Fruit fly (Drosophila melanogaster): Measurements from ENCODE around the gene CtIP.

Gene CtIP

DNA sequence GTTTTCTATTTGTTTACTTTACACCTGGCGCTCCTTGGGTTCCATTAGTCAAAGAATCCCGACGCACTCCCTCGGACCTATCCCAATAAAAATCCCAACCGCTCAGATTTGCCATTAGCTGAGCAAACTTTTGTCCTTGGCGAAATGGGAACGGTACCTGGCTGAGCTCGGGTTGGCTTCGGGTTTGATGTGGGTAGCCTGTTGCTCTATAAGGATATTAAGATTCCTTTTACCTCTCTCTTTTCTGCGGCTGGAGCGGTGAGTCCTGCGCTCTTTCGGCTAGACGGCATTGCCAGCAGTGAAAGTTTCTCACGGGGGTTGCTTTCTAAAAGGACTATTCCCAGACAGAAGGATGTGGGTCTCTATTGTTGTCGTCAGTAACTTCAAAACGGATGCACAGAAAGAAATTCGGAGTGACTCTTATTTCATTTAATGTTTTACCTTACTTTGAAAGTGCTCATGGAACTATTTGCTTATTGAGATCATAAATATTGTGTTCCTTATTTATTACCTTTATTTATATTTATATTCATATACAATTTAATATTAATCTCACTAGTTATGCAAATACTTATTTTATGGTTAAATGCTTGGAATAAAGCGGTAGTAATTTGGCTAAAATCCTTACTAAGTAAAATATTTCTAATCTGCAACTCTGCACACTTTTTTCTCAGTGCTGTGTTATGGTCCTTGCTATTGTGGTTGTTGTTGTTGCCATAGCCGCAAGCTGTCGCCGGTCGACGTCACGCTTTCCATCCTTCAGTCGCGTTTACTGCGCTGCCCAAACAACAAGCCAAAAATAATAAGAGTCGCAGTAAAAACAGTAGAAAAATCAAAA lies 5.8 kb downstream of the CtIP start, which contains the start of gene CG5910 (continued):
- peak; percentile 53 for TF ChIP-seq cyc (GFP tag; optimal IDR thresholded peaks at IDR 0.05)
- peak; percentile 82 for TF ChIP-seq dsx (GFP tag; optimal IDR thresholded peaks at IDR 0.05; ENCODE audit: poor library complexity, severe bottlenecking)
- peak; percentile 89 for TF ChIP-seq Ets96B (tag; optimal IDR thresholded peaks at IDR 0.05)
- peak; percentile 76 for TF ChIP-seq acj6 (GFP tag; optimal IDR thresholded peaks at IDR 0.05)
- TF ChIP-seq Sox15 (GFP tag; optimal IDR thresholded peaks at IDR 0.05) = peak; percentile 40
- TF ChIP-seq CG34406 (GFP tag; optimal IDR thresholded peaks at IDR 0.05) = peak; percentile 75
- TF ChIP-seq CG31627 (GFP tag; optimal IDR thresholded peaks at IDR 0.05) = peak; percentile 27
- no peak for TF ChIP-seq Blimp-1 (GFP tag; optimal IDR thresholded peaks at IDR 0.05)
- TF ChIP-seq esn (GFP tag; optimal IDR thresholded peaks at IDR 0.05) = peak; percentile 63
- TF ChIP-seq Sox14 (GFP tag; optimal IDR thresholded peaks at IDR 0.05) = no peak
- TF ChIP-seq CG15336 (GFP tag; IDR thresholded peaks at IDR 0.05) = peak; percentile 61
- peak; percentile 64 for TF ChIP-seq fd59A (GFP tag; optimal IDR thresholded peaks at IDR 0.05)
- TF ChIP-seq fd85E (GFP tag; optimal IDR thresholded peaks at IDR 0.05) = no peak
- TF ChIP-seq CG6854 (GFP tag; optimal IDR thresholded peaks at IDR 0.05) = peak; percentile 57
- no peak for TF ChIP-seq achi (GFP tag; optimal IDR thresholded peaks at IDR 0.05)
- peak; percentile 37 for TF ChIP-seq lz (GFP tag; optimal IDR thresholded peaks at IDR 0.05)

DNA sequence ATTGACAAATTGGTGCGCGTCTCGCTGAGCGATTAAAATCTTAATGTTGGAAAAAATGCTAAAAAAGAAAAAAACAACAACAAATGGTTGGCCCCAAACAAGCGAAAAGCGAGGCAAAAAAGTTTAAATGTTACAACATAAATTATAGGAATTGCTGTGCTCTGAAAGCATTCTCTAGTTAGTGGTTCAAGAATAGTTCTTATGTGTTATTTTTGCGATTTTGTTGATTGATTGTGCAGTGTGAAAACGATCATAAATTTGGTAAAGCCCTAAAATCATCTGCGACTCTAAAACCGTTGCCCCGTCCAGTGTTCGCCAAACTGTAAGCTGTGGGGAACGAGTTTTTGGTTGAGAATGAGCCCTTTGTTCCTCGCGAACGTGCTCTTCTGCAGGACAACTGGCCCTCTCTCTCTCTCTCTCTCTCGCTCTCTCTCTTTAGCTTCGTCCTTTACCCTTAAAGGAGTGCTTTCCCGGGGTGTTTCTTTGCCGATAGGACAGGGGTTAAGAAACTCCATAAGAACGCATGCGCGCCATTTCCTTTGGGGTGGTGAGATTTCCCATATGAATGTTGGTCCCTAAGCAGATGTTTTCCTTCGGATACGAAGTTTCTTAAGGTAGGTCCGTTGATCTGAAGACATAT lies 6.7 kb downstream of the CtIP start:
- TF ChIP-seq Eip78C (GFP tag) = peak; percentile 38
- TF ChIP-seq topi (GFP tag; optimal IDR thresholded peaks at IDR 0.05) = no peak

DNA sequence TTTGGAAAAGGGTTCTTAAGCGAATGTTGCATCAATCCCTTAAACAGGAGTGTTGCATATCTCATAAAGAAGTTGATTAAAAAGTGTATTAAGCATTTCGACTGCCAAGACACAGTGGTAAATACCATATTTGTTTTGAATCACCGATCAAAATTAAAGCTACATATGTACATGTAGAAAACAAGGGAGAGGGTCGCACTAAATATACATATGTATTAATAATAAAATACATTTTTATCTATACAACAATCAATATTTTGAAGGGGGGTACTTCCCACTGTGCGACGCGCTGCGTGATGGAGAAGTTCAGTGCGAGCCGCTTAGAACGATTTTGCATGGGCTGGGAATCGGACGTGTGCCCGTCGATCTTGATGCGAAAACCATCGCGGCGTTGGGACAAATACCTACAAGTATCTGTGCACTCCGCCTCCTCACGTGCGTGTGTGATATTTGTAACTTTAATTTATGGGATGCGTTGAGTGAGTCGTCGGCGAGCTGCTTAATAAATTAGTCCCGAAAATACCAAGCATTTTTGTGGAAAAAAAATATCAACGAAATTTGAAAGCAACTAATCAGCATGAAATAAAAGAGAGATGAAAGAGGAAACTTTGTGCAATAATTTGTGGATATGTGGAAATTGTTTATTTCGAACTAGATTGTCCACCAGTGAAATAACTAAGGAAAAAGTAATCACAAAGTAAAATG lies 8.9 kb downstream of the CtIP start:
- TF ChIP-seq cyc (GFP tag; optimal IDR thresholded peaks at IDR 0.05) = peak; percentile 81
- peak; percentile 93 for TF ChIP-seq CG8632 (GFP tag; optimal IDR thresholded peaks at IDR 0.05)
- TF ChIP-seq CG34406 (GFP tag; optimal IDR thresholded peaks at IDR 0.05) = peak; percentile 91
- peak; percentile 86 for TF ChIP-seq CG8119 (GFP tag; IDR thresholded peaks at IDR 0.05)
- TF ChIP-seq Lpt (GFP tag; optimal IDR thresholded peaks at IDR 0.05) = peak; percentile 82
- TF ChIP-seq ss (GFP tag; optimal IDR thresholded peaks at IDR 0.05) = peak; percentile 58 to 73
- peak; percentile 92 for TF ChIP-seq acj6 (GFP tag; optimal IDR thresholded peaks at IDR 0.05)
- peak; percentile 64 for TF ChIP-seq fd59A (GFP tag; optimal IDR thresholded peaks at IDR 0.05)
- peak; percentile 81 for TF ChIP-seq CG4318 (GFP tag; optimal IDR thresholded peaks at IDR 0.05)
- TF ChIP-seq CG10669 (GFP tag; optimal IDR thresholded peaks at IDR 0.05) = peak; percentile 85
- TF ChIP-seq Sox102F (GFP tag; optimal IDR thresholded peaks at IDR 0.05) = peak; percentile 93
- TF ChIP-seq Hr39 (GFP tag; optimal IDR thresholded peaks at IDR 0.05) = peak; percentile 81
- TF ChIP-seq CG6163 (GFP tag; IDR thresholded peaks at IDR 0.05) = peak; percentile 95
- peak; percentile 92 for TF ChIP-seq eg (GFP tag; IDR thresholded peaks at IDR 0.05)
- peak; percentile 80 for TF ChIP-seq CG11294 (GFP tag; IDR thresholded peaks at IDR 0.05)
- TF ChIP-seq Hr4 (GFP tag; optimal IDR thresholded peaks at IDR 0.05) = peak; percentile 77
- peak; percentile 80 for TF ChIP-seq spab (GFP tag; optimal IDR thresholded peaks at IDR 0.05)
- TF ChIP-seq Eip78C (GFP tag) = peak; percentile 96
- peak; percentile 86 for TF ChIP-seq CG6276 (GFP tag; optimal IDR thresholded peaks at IDR 0.05)
- TF ChIP-seq Blimp-1 (GFP tag; optimal IDR thresholded peaks at IDR 0.05) = peak; percentile 72
- TF ChIP-seq salr (GFP tag; optimal IDR thresholded peaks at IDR 0.05) = peak; percentile 68 to 91
- peak; percentile 82 for TF ChIP-seq pdm3 (GFP tag; optimal IDR thresholded peaks at IDR 0.05)
- TF ChIP-seq CG3919 (GFP tag; optimal IDR thresholded peaks at IDR 0.05) = peak; percentile 94
- TF ChIP-seq CG9139 (GFP tag; optimal IDR thresholded peaks at IDR 0.05) = peak; percentile 76
- TF ChIP-seq Met (GFP tag; optimal IDR thresholded peaks at IDR 0.05) = peak; percentile 87
- TF ChIP-seq Gug (GFP tag; IDR thresholded peaks at IDR 0.05) = peak; percentile 85
- TF ChIP-seq Hr38 (GFP tag; optimal IDR thresholded peaks at IDR 0.05) = no peak
- peak; percentile 80 for TF ChIP-seq CG1621 (tag; optimal IDR thresholded peaks at IDR 0.05)
- TF ChIP-seq net (GFP tag; optimal IDR thresholded peaks at IDR 0.05) = peak; percentile 92
- TF ChIP-seq svp (GFP tag) = peak; percentile 96
- peak; percentile 84 for TF ChIP-seq lz (GFP tag; optimal IDR thresholded peaks at IDR 0.05)
- peak; percentile 88 for TF ChIP-seq CG10631 (GFP tag; optimal IDR thresholded peaks at IDR 0.05)
- peak; percentile 89 for TF ChIP-seq CG7368 (GFP tag; optimal IDR thresholded peaks at IDR 0.05)
